Worm (Caenorhabditis elegans): ENCODE results near the gene F43C9.2.

ce11 chrX:4794062-4794461 is 10.6 kb downstream of the F43C9.2 start:
- no peak for TF ChIP-seq jun-1 (tag; optimal IDR thresholded peaks at IDR 0.05)
- peak; percentile 28; the same call in 1 of the 2 replicates for TF ChIP-seq Y75B8A.6 (GFP tag; IDR thresholded peaks at IDR 0.05)
- TF ChIP-seq lin-13 (GFP tag; optimal IDR thresholded peaks at IDR 0.05) = no peak
- no peak for TF ChIP-seq nhr-11 (tag; optimal IDR thresholded peaks at IDR 0.05)
- TF ChIP-seq lsy-2 (tag; optimal IDR thresholded peaks at IDR 0.05) = no peak
- peak; percentile 59; the same call in 1 of the 2 replicates for TF ChIP-seq pha-4 (GFP tag; IDR thresholded peaks at IDR 0.05)
- TF ChIP-seq pha-4 (tag; optimal IDR thresholded peaks at IDR 0.05) = no peak
- TF ChIP-seq zag-1 (tag; optimal IDR thresholded peaks at IDR 0.05) = no peak
- no peak for TF ChIP-seq ceh-28 (tag; optimal IDR thresholded peaks at IDR 0.05)
- no peak for TF ChIP-seq ceh-82 (tag; optimal IDR thresholded peaks at IDR 0.05)
- TF ChIP-seq daf-12 (tag; optimal IDR thresholded peaks at IDR 0.05) = no peak
- TF ChIP-seq skn-1 (tag; optimal IDR thresholded peaks at IDR 0.05) = no peak
- TF ChIP-seq unc-39 (tag; optimal IDR thresholded peaks at IDR 0.05) = no peak
- peak in 1 of 2 experiments; percentile 52 for TF ChIP-seq mdl-1 (tag; optimal IDR thresholded peaks at IDR 0.05)
- no peak for TF ChIP-seq lin-15B (tag; optimal IDR thresholded peaks at IDR 0.05)
